Worm (Caenorhabditis elegans) whole organism, young adult: ENCODE measurements around the gene nstp-9.

ENCODE experiments used
- B0336.3 ChIP-seq: fragments of 200-800 bp; sonication (Bioruptor generic); IDR thresholded peaks from 2 replicates; pipeline ENCODE4 v1.3.6; 2022; ENCODE audit warnings: missing genetic modification characterization, missing compliant biosample characterization
- F10E7.11 ChIP-seq: sonication (generic microtip); optimal IDR thresholded peaks from 2 replicates; lab custom pipeline; 2017; ENCODE audit warnings: mild to moderate bottlenecking, missing genetic modification characterization, moderate library complexity, missing compliant biosample characterization
- F23B12.7 ChIP-seq: sonication (generic microtip); optimal IDR thresholded peaks from 2 replicates; lab custom pipeline; 2017; ENCODE audit warnings: missing genetic modification characterization, mild to moderate bottlenecking, missing compliant biosample characterization, antibody characterized with exemption, moderate library complexity; ENCODE audit not compliant: insufficient read depth
- F57C9.4 ChIP-seq: sonication (generic microtip); optimal IDR thresholded peaks from 2 replicates; lab custom pipeline; 2017; ENCODE audit warnings: mild to moderate bottlenecking, missing genetic modification characterization, missing compliant biosample characterization
- K12H6.12 ChIP-seq: fragments of 200-800 bp; sonication (Bioruptor generic); optimal IDR thresholded peaks from 2 replicates; lab custom pipeline; 2018; ENCODE audit warnings: mild to moderate bottlenecking, missing genetic modification characterization, missing compliant biosample characterization
- Y53F4B.3 ChIP-seq: fragments of 200-800 bp; sonication (Bioruptor generic); IDR thresholded peaks from 2 replicates; pipeline ENCODE4 v1.3.6; 2022; ENCODE audit warnings: missing genetic modification reagents, missing genetic modification characterization, missing compliant biosample characterization
- athp-1 ChIP-seq: sonication (generic microtip); optimal IDR thresholded peaks from 2 replicates; lab custom pipeline; 2017; ENCODE audit warnings: mild to moderate bottlenecking, missing genetic modification characterization, missing compliant biosample characterization
- bed-1 ChIP-seq: fragments of 200-800 bp; sonication (Bioruptor generic); IDR thresholded peaks from 2 replicates; pipeline ENCODE4 v1.3.6; 2022; ENCODE audit warnings: missing genetic modification reagents, missing genetic modification characterization, missing compliant biosample characterization
- bed-2 ChIP-seq: fragments of 200-800 bp; sonication (Bioruptor generic); IDR thresholded peaks from 2 replicates; pipeline ENCODE4 v1.3.6; 2022; ENCODE audit warnings: missing genetic modification reagents, missing genetic modification characterization, missing compliant biosample characterization
- cebp-1 ChIP-seq, 2 experiments: fragments of 200-800 bp in 1 of 2; sonication (Bioruptor generic) in 1 of 2; sonication (generic microtip) in 1 of 2; IDR thresholded peaks in 1 of 2; optimal IDR thresholded peaks in 1 of 2; 2 replicates each; pipeline versions ENCODE4 v1.3.6 to Lab custom; 2017 to 2022; ENCODE audit warnings: missing compliant biosample characterization in 2 of 2, missing genetic modification characterization in 2 of 2, mild to moderate bottlenecking in 1 of 2, missing genetic modification reagents in 1 of 2, moderate library complexity in 1 of 2
- ceh-40 ChIP-seq: fragments of 200-800 bp; sonication (Bioruptor generic); IDR thresholded peaks from 2 replicates; pipeline ENCODE4 v1.3.6; 2022; ENCODE audit warnings: missing genetic modification characterization, missing compliant biosample characterization
- ceh-79 ChIP-seq: sonication (generic microtip); optimal IDR thresholded peaks from 2 replicates; lab custom pipeline; 2017; ENCODE audit warnings: mild to moderate bottlenecking, missing genetic modification characterization, missing compliant biosample characterization
- ceh-91 ChIP-seq: fragments of 200-800 bp; sonication (Bioruptor generic); IDR thresholded peaks from 2 replicates; pipeline ENCODE4 v1.3.6; 2022; ENCODE audit warnings: missing genetic modification reagents, missing genetic modification characterization, missing compliant biosample characterization
- dpff-1 ChIP-seq: sonication (generic microtip); optimal IDR thresholded peaks from 2 replicates; lab custom pipeline; 2017; ENCODE audit warnings: mild to moderate bottlenecking, missing genetic modification characterization, missing compliant biosample characterization
- ets-4 ChIP-seq: fragments of 200-800 bp; sonication (Bioruptor generic); optimal IDR thresholded peaks from 2 replicates; lab custom pipeline; 2018; ENCODE audit warnings: mild to moderate bottlenecking, missing genetic modification characterization, missing compliant biosample characterization
- gei-17 ChIP-seq: fragments of 200-800 bp; sonication (Bioruptor generic); optimal IDR thresholded peaks from 2 replicates; lab custom pipeline; 2018; ENCODE audit warnings: mild to moderate bottlenecking, missing genetic modification characterization, missing compliant biosample characterization
- hrde-1 ChIP-seq: sonication (generic microtip); optimal IDR thresholded peaks from 2 replicates; lab custom pipeline; 2016; ENCODE audit warnings: missing genetic modification characterization, mild to moderate bottlenecking, missing compliant biosample characterization, moderate library complexity, missing genotype, missing genetic modification reagents, borderline replicate concordance
- lin-54 ChIP-seq: fragments of 200-800 bp; sonication (Bioruptor generic); optimal IDR thresholded peaks from 2 replicates; lab custom pipeline; 2018; ENCODE audit warnings: mild to moderate bottlenecking, missing genetic modification characterization, missing compliant biosample characterization
- lir-1 ChIP-seq: fragments of 200-800 bp; sonication (Bioruptor generic); conservative IDR thresholded peaks from 2 replicates; pipeline ENCODE4 v1.3.6; 2022; ENCODE audit warnings: missing genetic modification reagents, missing genetic modification characterization, missing compliant biosample characterization
- lsl-1 ChIP-seq: fragments of 200-800 bp; sonication (Bioruptor generic); optimal IDR thresholded peaks from 2 replicates; lab custom pipeline; 2018; ENCODE audit warnings: mild to moderate bottlenecking, missing genetic modification characterization, moderate library complexity, missing compliant biosample characterization
- mcd-1 ChIP-seq: fragments of 200-800 bp; sonication (Bioruptor generic); IDR thresholded peaks from 2 replicates; pipeline ENCODE4 v1.3.6; 2022; ENCODE audit warnings: missing genetic modification reagents, missing genetic modification characterization, missing compliant biosample characterization
- mel-28 ChIP-seq: sonication (generic microtip); optimal IDR thresholded peaks from 2 replicates; lab custom pipeline; 2016; ENCODE audit warnings: borderline replicate concordance, mild to moderate bottlenecking, missing genetic modification characterization, missing compliant biosample characterization
- mes-4 ChIP-seq: sonication (generic microtip); optimal IDR thresholded peaks from 2 replicates; lab custom pipeline; 2016; ENCODE audit warnings: missing genotype, missing genetic modification characterization, missing compliant biosample characterization
- mxl-1 ChIP-seq: sonication (generic microtip); optimal IDR thresholded peaks from 2 replicates; lab custom pipeline; 2016; ENCODE audit warnings: missing genetic modification characterization, missing compliant biosample characterization
- nfya-1 ChIP-seq: sonication (generic microtip); optimal IDR thresholded peaks from 2 replicates; lab custom pipeline; 2017; ENCODE audit warnings: antibody characterized with exemption, missing compliant biosample characterization, missing genetic modification characterization, borderline replicate concordance; ENCODE audit not compliant: insufficient read depth
- nhr-179 ChIP-seq: sonication (generic microtip); optimal IDR thresholded peaks from 2 replicates; lab custom pipeline; 2016; ENCODE audit warnings: mild to moderate bottlenecking, missing genetic modification characterization, missing compliant biosample characterization
- nhr-80 ChIP-seq: sonication (generic microtip); optimal IDR thresholded peaks from 2 replicates; lab custom pipeline; 2016; ENCODE audit warnings: missing genetic modification characterization, missing compliant biosample characterization
- nhr-90 ChIP-seq: sonication (generic microtip); optimal IDR thresholded peaks from 2 replicates; lab custom pipeline; 2016; ENCODE audit warnings: missing genotype, mild to moderate bottlenecking, missing genetic modification characterization, missing compliant biosample characterization
- somi-1 ChIP-seq: fragments of 200-800 bp; sonication (Bioruptor generic); optimal IDR thresholded peaks from 2 replicates; lab custom pipeline; 2018; ENCODE audit warnings: mild to moderate bottlenecking, missing genetic modification characterization, missing compliant biosample characterization
- sptf-2 ChIP-seq: fragments of 200-800 bp; sonication (Bioruptor generic); optimal IDR thresholded peaks from 2 replicates; lab custom pipeline; 2018; ENCODE audit warnings: mild to moderate bottlenecking, missing genetic modification characterization, missing compliant biosample characterization
- tbx-9 ChIP-seq: sonication (generic microtip); optimal IDR thresholded peaks from 2 replicates; lab custom pipeline; 2016; ENCODE audit warnings: borderline replicate concordance, missing genetic modification characterization, inconsistent platforms, missing compliant biosample characterization
- ztf-25 ChIP-seq: fragments of 200-800 bp; sonication (Bioruptor generic); IDR thresholded peaks from 2 replicates; pipeline ENCODE4 v1.3.6; 2022; ENCODE audit warnings: missing genetic modification reagents, missing genetic modification characterization, missing compliant biosample characterization
- ztf-6 ChIP-seq: fragments of 200-800 bp; sonication (Bioruptor generic); IDR thresholded peaks from 2 replicates; pipeline ENCODE4 v1.3.6; 2022; ENCODE audit warnings: missing genetic modification reagents, missing genetic modification characterization, missing compliant biosample characterization

The nstp-9 gene

ce11 chrX:10958427-10958826, 38.9 kb upstream of the nstp-9 start, which contains the start of gene nlp-19:
Gene nlp-19 (plus strand): TSS chrX:10958727.
- TF ChIP-seq cebp-1 (GFP tag; IDR thresholded peaks at IDR 0.05; lab: Robert Waterston, UW): no peak
- TF ChIP-seq cebp-1 (tag; optimal IDR thresholded peaks at IDR 0.05; lab: Kevin White, UChicago): no peak
- no peak for TF ChIP-seq Y53F4B.3
- TF ChIP-seq ceh-40: no peak
- TF ChIP-seq dpff-1: no peak
- TF ChIP-seq lir-1: no peak
- TF ChIP-seq mxl-1: no peak
- no peak for TF ChIP-seq mcd-1 (GFP tag; lab: Robert Waterston, UW)
- TF ChIP-seq F23B12.7 (tag; lab: Kevin White, UChicago): no peak
- no peak for TF ChIP-seq ets-4 (GFP tag; lab: Kevin White, UChicago)
- no peak for TF ChIP-seq B0336.3 (GFP tag; lab: Robert Waterston, UW)
- TF ChIP-seq tbx-9 (tag; lab: Kevin White, UChicago): no peak
- no peak for TF ChIP-seq nfya-1 (tag; lab: Kevin White, UChicago)
- no peak for TF ChIP-seq lin-54
- no peak for TF ChIP-seq bed-2 (GFP tag; lab: Robert Waterston, UW)
- TF ChIP-seq athp-1 (tag; lab: Kevin White, UChicago): no peak

- no peak for TF ChIP-seq mes-4
- no peak for TF ChIP-seq ztf-25
- no peak for TF ChIP-seq ztf-6 (GFP tag; lab: Robert Waterston, UW)
- TF ChIP-seq nhr-80 (tag; lab: Kevin White, UChicago): peak; percentile 84
- TF ChIP-seq lsl-1: no peak
- no peak for TF ChIP-seq mel-28
- no peak for TF ChIP-seq K12H6.12 (tag; lab: Kevin White, UChicago)
- TF ChIP-seq F57C9.4 (tag; lab: Kevin White, UChicago): no peak
- TF ChIP-seq, all 124 proteins: peak for 1
Measured at ce11 chrX:10956972-10957678, 37.6 kb upstream of the nstp-9 start.

ce11 chrX:10953834-10954233, 34.3 kb upstream of the nstp-9 start, which contains the start of gene pbo-4:
Gene pbo-4 (plus strand): TSS chrX:10954134.
- TF ChIP-seq hrde-1 (tag; lab: Kevin White, UChicago) (no peak), bed-1 (no peak), ceh-91 (GFP tag; lab: Robert Waterston, UW) (no peak), ceh-79 (tag; lab: Kevin White, UChicago) (no peak), nhr-90 (tag; lab: Kevin White, UChicago) (no peak), gei-17 (GFP tag; lab: Kevin White, UChicago) (no peak), sptf-2 (GFP tag; lab: Kevin White, UChicago) (no peak)

DNA sequence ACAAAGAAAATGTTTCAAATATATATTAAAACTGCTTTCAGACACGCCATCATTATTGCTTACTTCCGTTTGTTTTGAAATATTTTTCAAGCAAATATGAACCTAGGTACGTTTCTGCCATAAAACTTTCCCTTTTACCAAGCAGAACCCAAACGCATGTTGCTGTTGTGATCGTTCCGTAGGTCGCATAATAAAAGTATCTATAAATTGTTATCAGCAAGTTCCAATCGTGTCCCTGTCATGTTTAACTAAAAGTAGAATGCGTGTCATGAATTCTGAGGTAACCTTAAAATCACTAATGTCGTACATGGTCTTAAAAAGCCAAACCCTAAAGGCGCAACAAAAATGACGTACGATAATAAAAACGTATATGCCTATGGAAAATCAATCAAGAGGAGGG, 32.4 kb upstream of the nstp-9 start:
- TF ChIP-seq nhr-80 (tag; lab: Kevin White, UChicago) (peak; percentile 6), F10E7.11 (tag; lab: Kevin White, UChicago) (no peak)

DNA sequence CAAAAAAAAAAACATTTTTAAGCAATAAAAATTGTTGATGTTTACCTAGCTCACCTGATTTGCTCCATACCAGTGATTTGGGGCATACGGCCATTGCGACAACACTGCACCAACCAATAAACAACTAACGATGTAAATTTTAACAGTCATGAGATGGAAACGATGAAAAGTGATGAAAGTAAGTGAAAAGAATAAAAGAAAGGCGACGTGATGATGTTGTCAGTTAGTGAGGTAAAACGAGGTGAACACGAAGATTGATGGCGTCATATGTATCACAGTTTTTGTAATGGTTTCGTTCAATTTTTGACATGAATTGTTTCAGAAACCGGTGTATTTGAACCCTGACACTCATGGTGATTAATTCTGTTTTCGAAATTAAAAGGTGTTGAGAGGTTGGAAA, 31.7 kb upstream of the nstp-9 start, which contains the start of gene K09C8.7:
Gene K09C8.7, minus strand, starts transcription at position 226 of the 400 bp plus-strand sequence.
- TF ChIP-seq somi-1 (no peak), nhr-179 (tag; lab: Kevin White, UChicago) (no peak), gei-17 (GFP tag; lab: Kevin White, UChicago) (no peak), mxl-1 (no peak)
